Fruit fly (Drosophila melanogaster) whole organism, embryonic: ENCODE data around the gene Spn28Dc.

Experiments used
- Abd-B ChIP-seq: fragments of 200-800 bp; sonication (Bioruptor generic); optimal IDR thresholded peaks from 2 replicates; lab custom pipeline; 2018; ENCODE audit warnings: missing biosample characterization, mild to moderate bottlenecking, missing genetic modification characterization, moderate library complexity
- Bdp1 ChIP-seq: fragments of 200-800 bp; sonication (Bioruptor generic); optimal IDR thresholded peaks from 3 replicates; lab custom pipeline; 2016; ENCODE audit warnings: missing biosample characterization, missing genetic modification characterization
- CG11723 ChIP-seq: fragments of 200-800 bp; sonication (Bioruptor generic); optimal IDR thresholded peaks from 2 replicates; lab custom pipeline; 2017; ENCODE audit warnings: missing biosample characterization, mild to moderate bottlenecking, missing genetic modification characterization
- CG12391 ChIP-seq: fragments of 200-800 bp; sonication (Bioruptor generic); optimal IDR thresholded peaks from 3 replicates; lab custom pipeline; 2018; ENCODE audit warnings: missing biosample characterization, mild to moderate bottlenecking, missing genetic modification characterization, moderate library complexity
- CG12769 ChIP-seq: fragments of 200-800 bp; sonication (Bioruptor generic); optimal IDR thresholded peaks from 2 replicates; lab custom pipeline; 2019; ENCODE audit warnings: missing biosample characterization, mild to moderate bottlenecking, missing genetic modification characterization, moderate library complexity
- CG15269 ChIP-seq: fragments of 200-800 bp; sonication (Bioruptor generic); optimal IDR thresholded peaks from 2 replicates; lab custom pipeline; 2018; ENCODE audit warnings: missing biosample characterization, mild to moderate bottlenecking, missing genetic modification characterization, moderate library complexity
- CG16779 ChIP-seq: fragments of 200-800 bp; sonication (Bioruptor generic); IDR thresholded peaks from 2 replicates; pipeline ENCODE4 v1.3.6; 2022; ENCODE audit warnings: missing biosample characterization, missing genetic modification characterization
- CG16813 ChIP-seq: fragments of 200-800 bp; sonication (Bioruptor generic); IDR thresholded peaks from 3 replicates; pipeline ENCODE4 v1.3.6; 2022; ENCODE audit warnings: missing biosample characterization, missing genetic modification characterization; ENCODE audit not compliant: partially characterized antibody
- CG3281 ChIP-seq: fragments of 200-800 bp; sonication (Bioruptor generic); optimal IDR thresholded peaks from 3 replicates; lab custom pipeline; 2017; ENCODE audit warnings: missing biosample characterization, mild to moderate bottlenecking, missing genetic modification characterization
- CG33213 ChIP-seq: fragments of 200-800 bp; sonication (Bioruptor generic); optimal IDR thresholded peaks from 3 replicates; lab custom pipeline; 2016; ENCODE audit warnings: missing biosample characterization, missing genetic modification characterization
- CG3726 ChIP-seq: fragments of 200-800 bp; sonication (Bioruptor generic); IDR thresholded peaks from 3 replicates; pipeline ENCODE4, ENCODE4 v1.3.6; 2022; ENCODE audit warnings: missing biosample characterization, missing genetic modification characterization
- CG4820 ChIP-seq: fragments of 200-800 bp; sonication (Bioruptor generic); optimal IDR thresholded peaks from 3 replicates; lab custom pipeline; 2016; ENCODE audit warnings: missing biosample characterization, missing genetic modification characterization
- CG6254 ChIP-seq: fragments of 200-800 bp; sonication (Bioruptor generic); optimal IDR thresholded peaks from 3 replicates; lab custom pipeline; 2017; ENCODE audit warnings: mild to moderate bottlenecking, missing biosample characterization, missing genetic modification reagents, missing genetic modification characterization
- CG6683 ChIP-seq: fragments of 200-800 bp; sonication (Bioruptor generic); optimal IDR thresholded peaks from 2 replicates; lab custom pipeline; 2017; ENCODE audit warnings: missing biosample characterization, mild to moderate bottlenecking, missing genetic modification characterization, missing genetic modification reagents
- CG8290 ChIP-seq, 3 experiments: fragments of 200-800 bp; sonication (Bioruptor generic); optimal IDR thresholded peaks; 2 replicates each; lab custom pipeline; 2016 to 2019; ENCODE audit warnings: missing biosample characterization in 3 of 3, missing genetic modification characterization in 3 of 3, mild to moderate bottlenecking in 2 of 3, moderate library complexity in 1 of 3
- CG9727 ChIP-seq: fragments of 200-800 bp; sonication (Bioruptor generic); optimal IDR thresholded peaks from 3 replicates; lab custom pipeline; 2017; ENCODE audit warnings: missing biosample characterization, mild to moderate bottlenecking, missing genetic modification characterization
- CoRest ChIP-seq: fragments of 200-800 bp; sonication (Bioruptor generic); optimal IDR thresholded peaks from 3 replicates; lab custom pipeline; 2018; ENCODE audit warnings: missing biosample characterization, mild to moderate bottlenecking, missing genetic modification characterization, moderate library complexity
- D ChIP-seq, 2 experiments: fragments of 200-800 bp in 1 of 2; fragments of >200 bp in 1 of 2; sonication (Bioruptor generic) in 1 of 2; optimal IDR thresholded peaks; 2 replicates in 1 of 2; 3 replicates in 1 of 2; lab custom pipeline; 2017; ENCODE audit warnings: mild to moderate bottlenecking in 1 of 2, missing biosample characterization in 1 of 2, missing genetic modification characterization in 1 of 2, missing genetic modification reagents in 1 of 2
- Dip3 ChIP-seq: fragments of 200-800 bp; sonication (Bioruptor generic); optimal IDR thresholded peaks from 3 replicates; lab custom pipeline; 2016; ENCODE audit warnings: missing biosample characterization, missing genetic modification characterization
- Dll ChIP-seq: fragments of 200-800 bp; sonication (Bioruptor generic); IDR thresholded peaks from 4 replicates; pipeline ENCODE4 v1.3.6; 2022; ENCODE audit warnings: missing biosample characterization, missing genetic modification characterization; ENCODE audit not compliant: partially characterized antibody
- Eip74EF ChIP-seq, 2 experiments: fragments of 200-800 bp in 1 of 2; fragments of >200 bp in 1 of 2; sonication (Bioruptor generic) in 1 of 2; optimal IDR thresholded peaks; 2 replicates each; lab custom pipeline; 2017 to 2019; ENCODE audit warnings: missing biosample characterization in 2 of 2, missing genetic modification characterization in 2 of 2, mild to moderate bottlenecking in 1 of 2, moderate library complexity in 1 of 2
- GATAe ChIP-seq: fragments of 200-800 bp; sonication (Bioruptor generic); conservative IDR thresholded peaks from 2 replicates; pipeline ENCODE4 v1.3.6; 2022; ENCODE audit warnings: missing biosample characterization, missing genetic modification characterization
- HLH3B ChIP-seq: fragments of 200-800 bp; sonication (Bioruptor generic); IDR thresholded peaks from 2 replicates; pipeline ENCODE4 v1.3.6; 2022; ENCODE audit warnings: missing biosample characterization, missing genetic modification characterization
- HLH4C ChIP-seq: fragments of 200-800 bp; sonication (Bioruptor generic); IDR thresholded peaks from 3 replicates; pipeline ENCODE4 v1.3.6; 2022; ENCODE audit warnings: missing biosample characterization, missing genetic modification characterization; ENCODE audit not compliant: partially characterized antibody
- HmgZ ChIP-seq: fragments of 200-800 bp; sonication (Bioruptor generic); optimal IDR thresholded peaks from 2 replicates; lab custom pipeline; 2018; ENCODE audit warnings: missing biosample characterization, mild to moderate bottlenecking, missing genetic modification characterization
- Meics ChIP-seq: fragments of 200-800 bp; sonication (Bioruptor generic); optimal IDR thresholded peaks from 2 replicates; lab custom pipeline; 2017; ENCODE audit warnings: missing biosample characterization, mild to moderate bottlenecking, missing genetic modification characterization
- NK7.1 ChIP-seq: fragments of 200-800 bp; sonication (Bioruptor generic); optimal IDR thresholded peaks from 3 replicates; lab custom pipeline; 2016; ENCODE audit warnings: missing biosample characterization, missing genetic modification characterization
- Opbp ChIP-seq: fragments of 200-800 bp; sonication (Bioruptor generic); IDR thresholded peaks from 3 replicates; pipeline ENCODE4 v1.3.6; 2022; ENCODE audit warnings: missing biosample characterization, missing genetic modification characterization; ENCODE audit not compliant: partially characterized antibody
- Ssrp ChIP-seq: fragments of 200-800 bp; sonication (Bioruptor generic); optimal IDR thresholded peaks from 2 replicates; lab custom pipeline; 2018; ENCODE audit warnings: missing biosample characterization, mild to moderate bottlenecking, missing genetic modification characterization, moderate library complexity
- Tbp ChIP-seq: fragments of >200 bp; optimal IDR thresholded peaks from 2 replicates; lab custom pipeline; 2018; ENCODE audit warnings: missing biosample characterization, missing genetic modification characterization
- ara ChIP-seq: fragments of 200-800 bp; sonication (Bioruptor generic); IDR thresholded peaks from 2 replicates; pipeline ENCODE4 v1.3.6; 2022; ENCODE audit warnings: missing biosample characterization, missing genetic modification characterization
- bbx ChIP-seq: fragments of 200-800 bp; sonication (Bioruptor generic); IDR thresholded peaks from 2 replicates; pipeline ENCODE4 v1.3.6; 2022; ENCODE audit warnings: missing biosample characterization, missing genetic modification characterization; ENCODE audit not compliant: partially characterized antibody
- bigmax ChIP-seq: fragments of 200-800 bp; sonication (Bioruptor generic); optimal IDR thresholded peaks from 2 replicates; lab custom pipeline; 2018; ENCODE audit warnings: missing biosample characterization, mild to moderate bottlenecking, missing genetic modification characterization
- br ChIP-seq: fragments of >200 bp; optimal IDR thresholded peaks from 2 replicates; lab custom pipeline; 2017
- dmrt11E ChIP-seq: fragments of 200-800 bp; sonication (Bioruptor generic); optimal IDR thresholded peaks from 3 replicates; lab custom pipeline; 2018; ENCODE audit warnings: missing biosample characterization, mild to moderate bottlenecking, missing genetic modification characterization, moderate library complexity
- esg ChIP-seq: fragments of 200-800 bp; sonication (Bioruptor generic); conservative IDR thresholded peaks from 2 replicates; pipeline ENCODE4 v1.3.6; 2022; ENCODE audit warnings: missing biosample characterization, missing genetic modification characterization
- kni ChIP-seq: fragments of 200-800 bp; sonication (Bioruptor generic); optimal IDR thresholded peaks from 3 replicates; lab custom pipeline; 2017; ENCODE audit warnings: mild to moderate bottlenecking, missing biosample characterization, missing genetic modification reagents, missing genetic modification characterization
- luna ChIP-seq: fragments of 200-800 bp; sonication (Bioruptor generic); optimal IDR thresholded peaks from 2 replicates; lab custom pipeline; 2016; ENCODE audit warnings: missing biosample characterization, missing genetic modification characterization
- nom ChIP-seq: fragments of 200-800 bp; sonication (Bioruptor generic); optimal IDR thresholded peaks from 2 replicates; lab custom pipeline; 2017; ENCODE audit warnings: missing biosample characterization, missing genetic modification characterization, mild to moderate bottlenecking, moderate library complexity, missing genetic modification reagents
- pum ChIP-seq: fragments of 200-800 bp; sonication (Bioruptor generic); optimal IDR thresholded peaks from 2 replicates; lab custom pipeline; 2016; ENCODE audit warnings: missing biosample characterization, missing genetic modification characterization
- run ChIP-seq: fragments of 200-800 bp; sonication (Bioruptor generic); optimal IDR thresholded peaks from 3 replicates; lab custom pipeline; 2018; ENCODE audit warnings: missing biosample characterization, mild to moderate bottlenecking, missing genetic modification characterization
- sqz ChIP-seq: fragments of 200-800 bp; sonication (Bioruptor generic); optimal IDR thresholded peaks from 3 replicates; lab custom pipeline; 2018; ENCODE audit warnings: missing biosample characterization, mild to moderate bottlenecking, missing genetic modification characterization
- unc-4 ChIP-seq: fragments of 200-800 bp; sonication (Bioruptor generic); IDR thresholded peaks from 2 replicates; pipeline ENCODE4 v1.3.6; 2022; ENCODE audit warnings: missing biosample characterization, missing genetic modification characterization; ENCODE audit not compliant: partially characterized antibody
- zf30C ChIP-seq: fragments of 200-800 bp; sonication (Bioruptor generic); optimal IDR thresholded peaks from 3 replicates; lab custom pipeline; 2018; ENCODE audit warnings: missing biosample characterization, mild to moderate bottlenecking, missing genetic modification characterization

Gene Spn28Dc

DNA sequence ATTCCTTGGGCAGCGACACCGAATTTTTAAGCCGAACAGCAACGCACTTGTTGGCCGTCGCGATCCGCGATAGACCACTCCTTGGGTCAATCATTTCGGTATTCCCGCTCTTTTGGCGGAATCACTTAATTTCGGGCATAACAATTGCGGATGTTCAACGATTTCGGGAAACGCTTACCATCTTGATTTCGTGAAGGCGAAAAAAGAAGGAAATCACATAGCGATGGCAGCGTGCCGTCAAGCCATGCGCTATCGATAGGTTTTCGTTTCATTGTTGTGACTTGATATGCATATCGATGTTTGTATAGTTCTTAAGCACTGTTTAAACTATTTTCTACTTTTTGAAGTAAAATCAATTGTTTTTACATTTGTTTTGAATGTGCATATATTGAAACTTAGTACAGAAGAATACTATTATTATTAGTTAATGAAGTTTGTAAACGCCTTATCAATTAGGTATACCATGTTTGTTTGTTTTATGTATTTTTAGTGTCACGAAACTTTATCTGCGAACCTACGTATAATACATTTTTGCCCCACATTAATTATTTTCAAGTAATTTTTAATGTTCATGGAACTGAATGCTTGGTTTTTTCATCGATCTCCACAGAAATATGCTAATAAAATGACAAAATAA, 35.8 kb upstream of the Spn28Dc start, which contains the start of gene RpL36A (continued):
- TF ChIP-seq Ssrp = no peak
- no peak for TF ChIP-seq run (tag; lab: Kevin White, UChicago)
- peak; percentile 70 for TF ChIP-seq CG9727 (GFP tag; lab: Kevin White, UChicago)
- peak; percentile 69 for TF ChIP-seq CG12391 (tag; lab: Kevin White, UChicago)
- peak; percentile 80 for TF ChIP-seq Dll (GFP tag; lab: Robert Waterston, UW)
- no peak for TF ChIP-seq kni (GFP tag; lab: Kevin White, UChicago)
- no peak for TF ChIP-seq Dip3
- peak; percentile 70 for TF ChIP-seq HmgZ
- peak; percentile 46 for TF ChIP-seq CG11723 (GFP tag; lab: Kevin White, UChicago)
- TF ChIP-seq CG6683 = no peak
- TF ChIP-seq Opbp = peak; percentile 94
- TF ChIP-seq Abd-B (GFP tag; lab: Kevin White, UChicago) = no peak
- TF ChIP-seq Meics = peak; percentile 70
- TF ChIP-seq luna = peak; percentile 39
- TF ChIP-seq pum (GFP tag; lab: Kevin White, UChicago) = no peak
- no peak for TF ChIP-seq Tbp (GFP tag; lab: Kevin White, UChicago)
- TF ChIP-seq HLH3B (GFP tag; lab: Robert Waterston, UW) = 0 out of 2 replicates have a peak, but pooled peaks have one; percentile 36
- peak; percentile 42 for TF ChIP-seq NK7.1 (GFP tag; lab: Kevin White, UChicago)
- TF ChIP-seq CG3281 (GFP tag; lab: Kevin White, UChicago) = peak; percentile 68
- no peak for TF ChIP-seq CG8290 (GFP tag; optimal IDR thresholded peaks at IDR 0.05; lab: Kevin White, UChicago)
- no peak for TF ChIP-seq CG8290 (tag; optimal IDR thresholded peaks at IDR 0.05; lab: Kevin White, UChicago)
- peak; percentile 73 for TF ChIP-seq unc-4
- peak; percentile 10 for TF ChIP-seq D (optimal IDR thresholded peaks at IDR 0.05; lab: Kevin White, UChicago)
- TF ChIP-seq D (GFP tag; optimal IDR thresholded peaks at IDR 0.05; lab: Kevin White, UChicago) = no peak
- peak; percentile 35 for TF ChIP-seq dmrt11E (tag; lab: Kevin White, UChicago)
- peak; percentile 54 for TF ChIP-seq HLH4C (GFP tag; lab: Robert Waterston, UW)
- no peak for TF ChIP-seq sqz
- TF ChIP-seq Bdp1 (GFP tag; lab: Kevin White, UChicago) = peak; percentile 41
- peak; percentile 55 for TF ChIP-seq CoRest (tag; lab: Kevin White, UChicago)
- no peak for TF ChIP-seq esg (GFP tag; lab: Robert Waterston, UW)
- TF ChIP-seq CG3726 (GFP tag; lab: Robert Waterston, UW) = no peak
- no peak for TF ChIP-seq br (lab: Kevin White, UChicago)
- TF ChIP-seq nom (GFP tag; lab: Kevin White, UChicago) = peak; percentile 77
- no peak for TF ChIP-seq CG4820 (GFP tag; lab: Kevin White, UChicago)
- no peak for TF ChIP-seq CG16779 (GFP tag; lab: Robert Waterston, UW)
- peak; percentile 94 for TF ChIP-seq bbx
- TF ChIP-seq bigmax (GFP tag; lab: Kevin White, UChicago) = peak; percentile 4
- 0 out of 2 replicates have a peak, but pooled peaks have one; percentile 13 for TF ChIP-seq GATAe (GFP tag; lab: Robert Waterston, UW)
- no peak for TF ChIP-seq CG12769 (tag; lab: Kevin White, UChicago)
- TF ChIP-seq zf30C (GFP tag; lab: Kevin White, UChicago) = no peak
- TF ChIP-seq ara (GFP tag; lab: Robert Waterston, UW) = 0 out of 2 replicates have a peak, but pooled peaks have one; percentile 16
- no peak for TF ChIP-seq Eip74EF (GFP tag; optimal IDR thresholded peaks at IDR 0.05; lab: Kevin White, UChicago)
- TF ChIP-seq CG6254 (GFP tag; lab: Kevin White, UChicago) = no peak
- TF ChIP-seq CG33213 (GFP tag; lab: Kevin White, UChicago) = no peak
- TF ChIP-seq CG15269 (tag; lab: Kevin White, UChicago) = no peak
- peak; percentile 93 for TF ChIP-seq CG16813 (GFP tag; lab: Robert Waterston, UW)
